Fruit fly (Drosophila melanogaster) whole organism, embryonic: ENCODE measurements around the gene Arp2.

Source experiments
- Adf1 ChIP-seq: fragments of 200-800 bp; sonication (Bioruptor generic); IDR thresholded peaks from 2 replicates; pipeline ENCODE4 v1.3.6; 2022; ENCODE audit warnings: missing biosample characterization, missing genetic modification characterization
- CG10366 ChIP-seq: fragments of 200-800 bp; sonication (Bioruptor generic); IDR thresholded peaks from 2 replicates; pipeline ENCODE4 v1.3.6; 2022; ENCODE audit warnings: missing biosample characterization, missing genetic modification characterization
- CG10431 ChIP-seq: fragments of 200-800 bp; sonication (Bioruptor generic); optimal IDR thresholded peaks from 3 replicates; lab custom pipeline; 2018; ENCODE audit warnings: missing biosample characterization, mild to moderate bottlenecking, missing genetic modification characterization
- CG10979 ChIP-seq: fragments of 200-800 bp; sonication (Bioruptor generic); optimal IDR thresholded peaks from 2 replicates; lab custom pipeline; 2018; ENCODE audit warnings: missing biosample characterization, mild to moderate bottlenecking, missing genetic modification characterization, moderate library complexity
- CG11695 ChIP-seq: fragments of 200-800 bp; sonication (Bioruptor generic); IDR thresholded peaks from 3 replicates; pipeline ENCODE4 v1.3.6; 2022; ENCODE audit warnings: missing biosample characterization, missing genetic modification characterization
- CG12942 ChIP-seq: fragments of 200-800 bp; sonication (Bioruptor generic); optimal IDR thresholded peaks from 3 replicates; lab custom pipeline; 2016; ENCODE audit warnings: missing biosample characterization, missing genetic modification characterization
- CG15514 ChIP-seq: fragments of 200-800 bp; sonication (Bioruptor generic); optimal IDR thresholded peaks from 3 replicates; lab custom pipeline; 2017; ENCODE audit warnings: missing biosample characterization, missing genetic modification characterization, mild to moderate bottlenecking, moderate library complexity, missing genetic modification reagents
- CG16779 ChIP-seq: fragments of 200-800 bp; sonication (Bioruptor generic); IDR thresholded peaks from 2 replicates; pipeline ENCODE4 v1.3.6; 2022; ENCODE audit warnings: missing biosample characterization, missing genetic modification characterization
- CG17612 ChIP-seq: fragments of 200-800 bp; sonication (Bioruptor generic); IDR thresholded peaks from 2 replicates; pipeline ENCODE4 v1.3.6; 2022; ENCODE audit warnings: missing biosample characterization, missing genetic modification characterization
- CG17829 ChIP-seq: fragments of 200-800 bp; optimal IDR thresholded peaks from 2 replicates; lab custom pipeline; 2019; ENCODE audit warnings: missing biosample characterization, mild to moderate bottlenecking, missing genetic modification characterization, moderate library complexity
- CG18476 ChIP-seq: fragments of 200-800 bp; sonication (Bioruptor generic); optimal IDR thresholded peaks from 2 replicates; lab custom pipeline; 2016; ENCODE audit warnings: missing biosample characterization, mild to moderate bottlenecking, missing genetic modification characterization
- CG2712 ChIP-seq: fragments of 200-800 bp; optimal IDR thresholded peaks from 3 replicates; lab custom pipeline; 2019; ENCODE audit warnings: missing biosample characterization, mild to moderate bottlenecking, missing genetic modification characterization, moderate library complexity
- CG2875 ChIP-seq: fragments of 200-800 bp; sonication (Bioruptor generic); optimal IDR thresholded peaks from 2 replicates; lab custom pipeline; 2017; ENCODE audit warnings: missing biosample characterization, mild to moderate bottlenecking, missing genetic modification characterization, missing genetic modification reagents
- CG3726 ChIP-seq: fragments of 200-800 bp; sonication (Bioruptor generic); IDR thresholded peaks from 3 replicates; pipeline ENCODE4, ENCODE4 v1.3.6; 2022; ENCODE audit warnings: missing biosample characterization, missing genetic modification characterization
- CG3995 ChIP-seq: fragments of 200-800 bp; sonication (Bioruptor generic); optimal IDR thresholded peaks from 3 replicates; lab custom pipeline; 2016; ENCODE audit warnings: missing biosample characterization, missing genetic modification characterization
- CG4328 ChIP-seq: fragments of 200-800 bp; sonication (Bioruptor generic); optimal IDR thresholded peaks from 3 replicates; lab custom pipeline; 2017; ENCODE audit warnings: missing biosample characterization, missing genetic modification reagents, missing genetic modification characterization
- CG4404 ChIP-seq: fragments of 200-800 bp; sonication (Bioruptor generic); IDR thresholded peaks from 2 replicates; pipeline ENCODE4 v1.3.6; 2022; ENCODE audit warnings: missing biosample characterization, missing genetic modification characterization
- CG5180 ChIP-seq: fragments of 200-800 bp; sonication (Bioruptor generic); optimal IDR thresholded peaks from 3 replicates; lab custom pipeline; 2017; ENCODE audit warnings: missing biosample characterization, missing genetic modification characterization, mild to moderate bottlenecking, moderate library complexity, missing genetic modification reagents
- CG5953 ChIP-seq: fragments of 200-800 bp; sonication (Bioruptor generic); IDR thresholded peaks from 2 replicates; pipeline ENCODE4 v1.3.6; 2022; ENCODE audit warnings: missing biosample characterization, missing genetic modification characterization
- CG7372 ChIP-seq: fragments of 200-800 bp; sonication (Bioruptor generic); IDR thresholded peaks from 2 replicates; pipeline ENCODE4 v1.3.6; 2022; ENCODE audit warnings: missing biosample characterization, missing genetic modification characterization
- Dp ChIP-seq: fragments of 200-800 bp; sonication (Bioruptor generic); optimal IDR thresholded peaks from 2 replicates; lab custom pipeline; 2018; ENCODE audit warnings: missing biosample characterization, mild to moderate bottlenecking, missing genetic modification characterization, moderate library complexity
- Fer1 ChIP-seq: fragments of 200-800 bp; sonication (Bioruptor generic); optimal IDR thresholded peaks from 2 replicates; lab custom pipeline; 2017; ENCODE audit warnings: missing biosample characterization, mild to moderate bottlenecking, missing genetic modification characterization
- HLH3B ChIP-seq: fragments of 200-800 bp; sonication (Bioruptor generic); IDR thresholded peaks from 2 replicates; pipeline ENCODE4 v1.3.6; 2022; ENCODE audit warnings: missing biosample characterization, missing genetic modification characterization
- Hmr ChIP-seq: fragments of 200-800 bp; sonication (Bioruptor generic); optimal IDR thresholded peaks from 3 replicates; lab custom pipeline; 2017; ENCODE audit warnings: mild to moderate bottlenecking, missing biosample characterization, missing genetic modification reagents, missing genetic modification characterization
- Jarid2 ChIP-seq: fragments of 200-800 bp; sonication (Bioruptor generic); optimal IDR thresholded peaks from 3 replicates; lab custom pipeline; 2017; ENCODE audit warnings: mild to moderate bottlenecking, missing biosample characterization, missing genetic modification reagents, missing genetic modification characterization
- NC2β ChIP-seq: fragments of 200-800 bp; sonication (Bioruptor generic); optimal IDR thresholded peaks from 2 replicates; lab custom pipeline; 2016; ENCODE audit warnings: missing biosample characterization, missing genetic modification characterization
- Neu2 ChIP-seq: fragments of 200-800 bp; sonication (Bioruptor generic); optimal IDR thresholded peaks from 3 replicates; lab custom pipeline; 2016; ENCODE audit warnings: missing biosample characterization, missing genetic modification characterization, borderline replicate concordance
- Poxn ChIP-seq: fragments of 200-800 bp; sonication (Bioruptor generic); IDR thresholded peaks from 2 replicates; pipeline ENCODE4 v1.3.6; 2022; ENCODE audit warnings: missing biosample characterization, missing genetic modification characterization
- TFAM ChIP-seq: fragments of 200-800 bp; sonication (Bioruptor generic); optimal IDR thresholded peaks from 2 replicates; lab custom pipeline; 2017; ENCODE audit warnings: missing biosample characterization, missing genetic modification characterization, inconsistent platforms
- Tbp ChIP-seq: fragments of >200 bp; optimal IDR thresholded peaks from 2 replicates; lab custom pipeline; 2018; ENCODE audit warnings: missing biosample characterization, missing genetic modification characterization
- YL-1 ChIP-seq: fragments of 200-800 bp; sonication (Bioruptor generic); optimal IDR thresholded peaks from 3 replicates; lab custom pipeline; 2017; ENCODE audit warnings: missing biosample characterization, mild to moderate bottlenecking, missing genetic modification characterization
- ap ChIP-seq: fragments of 200-800 bp; sonication (Bioruptor generic); IDR thresholded peaks from 2 replicates; pipeline ENCODE4 v1.3.6; 2022; ENCODE audit warnings: missing biosample characterization, missing genetic modification characterization
- btn ChIP-seq: fragments of 200-800 bp; sonication (Bioruptor generic); optimal IDR thresholded peaks from 2 replicates; lab custom pipeline; 2016; ENCODE audit warnings: missing biosample characterization, missing genetic modification characterization
- caup ChIP-seq: fragments of 200-800 bp; sonication (Bioruptor generic); optimal IDR thresholded peaks from 3 replicates; lab custom pipeline; 2017; ENCODE audit warnings: missing biosample characterization, mild to moderate bottlenecking, missing genetic modification characterization, moderate library complexity; ENCODE audit not compliant: severe bottlenecking
- chm ChIP-seq: fragments of 200-800 bp; sonication (Bioruptor generic); IDR thresholded peaks from 2 replicates; pipeline ENCODE4 v1.3.6; 2022; ENCODE audit warnings: missing biosample characterization, missing genetic modification characterization
- dati ChIP-seq: fragments of 200-800 bp; sonication (Bioruptor generic); IDR thresholded peaks from 2 replicates; pipeline ENCODE4 v1.3.6; 2022; ENCODE audit warnings: missing biosample characterization, missing genetic modification characterization
- gce ChIP-seq: fragments of 200-800 bp; sonication (Bioruptor generic); IDR thresholded peaks from 3 replicates; pipeline ENCODE4 v1.3.6; 2022; ENCODE audit warnings: missing biosample characterization, missing genetic modification characterization
- hth ChIP-seq: fragments of >200 bp; optimal IDR thresholded peaks from 2 replicates; lab custom pipeline; 2017; ENCODE audit warnings: inconsistent platforms
- insv ChIP-seq, 2 experiments: fragments of 200-800 bp; sonication (Bioruptor generic); optimal IDR thresholded peaks; 3 replicates each; lab custom pipeline; 2016 to 2018; ENCODE audit warnings: missing biosample characterization in 2 of 2, missing genetic modification characterization in 2 of 2
- nmo ChIP-seq: fragments of 200-800 bp; sonication (Bioruptor generic); optimal IDR thresholded peaks from 2 replicates; lab custom pipeline; 2018; ENCODE audit warnings: missing biosample characterization, mild to moderate bottlenecking, missing genetic modification characterization, moderate library complexity
- pho ChIP-seq: fragments of 200-800 bp; sonication (Bioruptor generic); optimal IDR thresholded peaks from 2 replicates; lab custom pipeline; 2016; ENCODE audit warnings: missing biosample characterization, missing genetic modification characterization
- salm ChIP-seq: fragments of 200-800 bp; sonication (Bioruptor generic); optimal IDR thresholded peaks from 2 replicates; lab custom pipeline; 2018; ENCODE audit warnings: missing biosample characterization, mild to moderate bottlenecking, missing genetic modification characterization
- seq ChIP-seq: fragments of 200-800 bp; sonication (Bioruptor generic); IDR thresholded peaks from 2 replicates; pipeline ENCODE4 v1.3.6; 2022; ENCODE audit warnings: missing biosample characterization, missing genetic modification characterization
- sna ChIP-seq: fragments of 200-800 bp; sonication (Bioruptor generic); IDR thresholded peaks from 2 replicates; pipeline ENCODE4 v1.3.6; 2022; ENCODE audit warnings: missing biosample characterization, missing genetic modification characterization; ENCODE audit not compliant: partially characterized antibody
- sob ChIP-seq: fragments of 200-800 bp; sonication (Bioruptor generic); IDR thresholded peaks from 2 replicates; pipeline ENCODE4 v1.3.6; 2022; ENCODE audit warnings: missing biosample characterization, missing genetic modification characterization
- stc ChIP-seq: fragments of 200-800 bp; sonication (Bioruptor generic); IDR thresholded peaks from 2 replicates; pipeline ENCODE4 v1.3.6; 2022; ENCODE audit warnings: missing biosample characterization, missing genetic modification characterization
- stwl ChIP-seq: fragments of 200-800 bp; sonication (Bioruptor generic); optimal IDR thresholded peaks from 3 replicates; lab custom pipeline; 2018; ENCODE audit warnings: missing biosample characterization, mild to moderate bottlenecking, missing genetic modification characterization, moderate library complexity
- tin ChIP-seq: fragments of 200-800 bp; sonication (Bioruptor generic); optimal IDR thresholded peaks from 3 replicates; lab custom pipeline; 2016; ENCODE audit warnings: missing biosample characterization, missing genetic modification characterization
- trh ChIP-seq: fragments of 200-800 bp; sonication (Bioruptor generic); optimal IDR thresholded peaks from 2 replicates; lab custom pipeline; 2016; ENCODE audit warnings: missing biosample characterization, missing genetic modification characterization
- ttk ChIP-seq: fragments of 200-800 bp; sonication (Bioruptor generic); IDR thresholded peaks from 2 replicates; pipeline ENCODE4 v2.1.2; 2022; ENCODE audit warnings: missing biosample characterization, missing genetic modification characterization
- zen2 ChIP-seq: fragments of 200-800 bp; sonication (Bioruptor generic); IDR thresholded peaks from 3 replicates; pipeline ENCODE4 v1.3.6; 2022; ENCODE audit warnings: missing biosample characterization, missing genetic modification characterization; ENCODE audit not compliant: partially characterized antibody

Gene Arp2

dm6 chrX:16552567-16552966 is 1.2 kb downstream of the Arp2 start:
- TF ChIP-seq CG12942 (GFP tag; lab: Kevin White, UChicago) = peak; percentile 70
- TF ChIP-seq CG4328 = peak; percentile 59
- no peak for TF ChIP-seq Neu2 (GFP tag; lab: Kevin White, UChicago)
- TF ChIP-seq hth (lab: Kevin White, UChicago) = no peak
- peak; percentile 70; the same call in 1 of the 2 replicates for TF ChIP-seq HLH3B (GFP tag; lab: Robert Waterston, UW)
- peak; percentile 86 for TF ChIP-seq CG2712 (tag; lab: Kevin White, UChicago)
- no peak for TF ChIP-seq CG3995 (GFP tag; lab: Kevin White, UChicago)
- TF ChIP-seq CG16779 = peak; percentile 37; the same call in 1 of the 2 replicates
- peak; percentile 63 for TF ChIP-seq ap (GFP tag; lab: Robert Waterston, UW)
- peak; percentile 17 for TF ChIP-seq CG10431 (GFP tag; lab: Kevin White, UChicago)
- TF ChIP-seq Jarid2 = no peak
- TF ChIP-seq Tbp = no peak
- TF ChIP-seq Fer1 = peak; percentile 79
- peak; percentile 57; the same call in 1 of the 2 replicates for TF ChIP-seq CG7372 (GFP tag; lab: Robert Waterston, UW)
- TF ChIP-seq ttk = peak; percentile 71; the same call in 1 of the 2 replicates
- TF ChIP-seq CG10979 (tag; lab: Kevin White, UChicago) = peak; percentile 81
- TF ChIP-seq pho (GFP tag; lab: Kevin White, UChicago) = peak; percentile 36
- TF ChIP-seq dati = no peak
- TF ChIP-seq CG4404 (GFP tag; lab: Robert Waterston, UW) = peak; percentile 39
- no peak for TF ChIP-seq CG3726 (GFP tag; lab: Robert Waterston, UW)
- TF ChIP-seq CG15514 (GFP tag; lab: Kevin White, UChicago) = peak; percentile 77
- TF ChIP-seq CG5180 = peak; percentile 47
- peak; percentile 65 for TF ChIP-seq CG18476 (GFP tag; lab: Kevin White, UChicago)
- TF ChIP-seq CG5953 (GFP tag; lab: Robert Waterston, UW) = peak; percentile 70
- peak; percentile 80 for TF ChIP-seq CG2875 (GFP tag; lab: Kevin White, UChicago)
- peak; percentile 86 for TF ChIP-seq caup (GFP tag; lab: Kevin White, UChicago)
- peak; percentile 72 for TF ChIP-seq CG10366 (GFP tag; lab: Robert Waterston, UW)
- TF ChIP-seq salm (tag; lab: Kevin White, UChicago) = peak; percentile 76
- no peak for TF ChIP-seq stwl (tag; lab: Kevin White, UChicago)
- TF ChIP-seq Poxn = no peak
- TF ChIP-seq Dp (GFP tag; lab: Kevin White, UChicago) = no peak
- no peak for TF ChIP-seq sna
- TF ChIP-seq btn (GFP tag; lab: Kevin White, UChicago) = no peak
- peak; percentile 83 for TF ChIP-seq nmo (GFP tag; lab: Kevin White, UChicago)
- peak; percentile 13; the same call in 1 of the 2 replicates for TF ChIP-seq CG17612 (GFP tag; lab: Robert Waterston, UW)
- no peak for TF ChIP-seq Adf1 (GFP tag; lab: Robert Waterston, UW)
- TF ChIP-seq NC2β (GFP tag; lab: Kevin White, UChicago) = peak; percentile 50
- TF ChIP-seq Hmr (GFP tag; lab: Kevin White, UChicago) = peak; percentile 85
- TF ChIP-seq sob = peak; percentile 79
- TF ChIP-seq tin (GFP tag; lab: Kevin White, UChicago) = peak; percentile 76
- peak in 1 of 2 experiments; percentile 32 for TF ChIP-seq insv (GFP tag; optimal IDR thresholded peaks at IDR 0.05; lab: Kevin White, UChicago)
- TF ChIP-seq seq (GFP tag; lab: Robert Waterston, UW) = peak; percentile 75
- peak; percentile 20 for TF ChIP-seq trh (GFP tag; lab: Kevin White, UChicago)
- no peak for TF ChIP-seq zen2 (GFP tag; lab: Robert Waterston, UW)
- TF ChIP-seq CG11695 (GFP tag; lab: Robert Waterston, UW) = peak; percentile 90
- no peak for TF ChIP-seq YL-1
- TF ChIP-seq TFAM (GFP tag; lab: Kevin White, UChicago) = no peak
- peak; percentile 72 for TF ChIP-seq stc (GFP tag; lab: Robert Waterston, UW)
- no peak; the same call in 2 of the 3 replicates for TF ChIP-seq gce
- peak; percentile 84 for TF ChIP-seq CG17829
- peak; percentile 86; the same call in 1 of the 2 replicates for TF ChIP-seq chm (GFP tag; lab: Robert Waterston, UW)
